Worm (Caenorhabditis elegans) whole organism, early embryonic: ENCODE results near the gene str-124.

Experiments used
- ama-1 ChIP-seq: fragments of 150-350 bp; optimal IDR thresholded peaks from 2 replicates; lab custom pipeline; 2014
- ceh-36 ChIP-seq: sonication (generic microtip); optimal IDR thresholded peaks from 2 replicates; lab custom pipeline; 2016; ENCODE audit warnings: missing genetic modification characterization, inconsistent platforms, missing compliant biosample characterization

ce11 chrX:12761295-12761775, 26.4 kb upstream of the str-124 start:
- no peak for TF ChIP-seq ama-1
- no peak for TF ChIP-seq ceh-36 (tag; lab: Kevin White, UChicago)
